Worm (Caenorhabditis elegans): ENCODE data around the gene T07C4.12.

Gene T07C4.12

ce11 chrIII:10357598-10358186, 25.2 kb upstream of the T07C4.12 start, which contains the start of gene umps-1:
TSS of gene umps-1 (minus strand) at chrIII:10357648.
- TF ChIP-seq fkh-10 (GFP tag; optimal IDR thresholded peaks at IDR 0.05), result no peak
- peak in 2 of 6 experiments; percentile 79 to 84 for TF ChIP-seq elt-3 (tag; optimal IDR thresholded peaks at IDR 0.05)
- TF ChIP-seq nhr-12 (tag; optimal IDR thresholded peaks at IDR 0.05), result no peak
- peak; percentile 50 for TF ChIP-seq lir-3 (tag; optimal IDR thresholded peaks at IDR 0.05; ENCODE audit: poor library complexity)
- TF ChIP-seq alr-1 (tag; optimal IDR thresholded peaks at IDR 0.05; ENCODE audit: borderline replicate concordance), result no peak
- peak; percentile 71 for TF ChIP-seq lin-39 (tag; optimal IDR thresholded peaks at IDR 0.05)
- TF ChIP-seq blmp-1 (tag; optimal IDR thresholded peaks at IDR 0.05), result peak; percentile 81
- TF ChIP-seq hlh-17 (GFP tag; optimal IDR thresholded peaks at IDR 0.05; ENCODE audit: borderline replicate concordance), result no peak
- no peak for TF ChIP-seq pag-3 (tag; optimal IDR thresholded peaks at IDR 0.05; ENCODE audit: borderline replicate concordance, insufficient read depth)
- peak; percentile 82 for TF ChIP-seq tbx-2 (tag; optimal IDR thresholded peaks at IDR 0.05)
- peak; percentile 53 for TF ChIP-seq ama-1 (optimal IDR thresholded peaks at IDR 0.05)
- TF ChIP-seq hpl-2 (GFP tag; optimal IDR thresholded peaks at IDR 0.05), result no peak
- TF ChIP-seq unc-30 (tag; optimal IDR thresholded peaks at IDR 0.05), result no peak
- TF ChIP-seq dsc-1 (tag; optimal IDR thresholded peaks at IDR 0.05), result peak; percentile 42
- no peak for TF ChIP-seq pqm-1 (tag; optimal IDR thresholded peaks at IDR 0.05)
- TF ChIP-seq elt-2 (tag; optimal IDR thresholded peaks at IDR 0.05), result peak; percentile 31
- TF ChIP-seq rnt-1 (tag; optimal IDR thresholded peaks at IDR 0.05), result peak; percentile 89
- no peak for TF ChIP-seq ztf-11 (tag; optimal IDR thresholded peaks at IDR 0.05)
- no peak for TF ChIP-seq egl-27 (tag; optimal IDR thresholded peaks at IDR 0.05)
- peak; percentile 86 for TF ChIP-seq nhr-20 (tag; optimal IDR thresholded peaks at IDR 0.05)
- peak; percentile 91 for TF ChIP-seq snu-23 (GFP tag; optimal IDR thresholded peaks at IDR 0.05)
- TF ChIP-seq Y116A8C.19 (tag; optimal IDR thresholded peaks at IDR 0.05; ENCODE audit: borderline replicate concordance), result no peak
- peak; percentile 63 for TF ChIP-seq irx-1 (tag; optimal IDR thresholded peaks at IDR 0.05)
- peak in 1 of 2 experiments; percentile 63 for TF ChIP-seq mdl-1 (tag; optimal IDR thresholded peaks at IDR 0.05)
- TF ChIP-seq nhr-76 (tag; optimal IDR thresholded peaks at IDR 0.05), result no peak
- TF ChIP-seq nhr-85 (tag), result peak; percentile 93
- TF ChIP-seq zip-4 (GFP tag; optimal IDR thresholded peaks at IDR 0.05), result peak; percentile 64
- no peak for TF ChIP-seq ceh-8 (GFP tag; optimal IDR thresholded peaks at IDR 0.05)
- TF ChIP-seq unc-98 (GFP tag; IDR thresholded peaks at IDR 0.05), result no peak
- TF ChIP-seq snpc-4 (tag; optimal IDR thresholded peaks at IDR 0.05), result peak; percentile 44
- TF ChIP-seq lsy-2 (tag; optimal IDR thresholded peaks at IDR 0.05), result peak; percentile 99
- peak; percentile 82 for TF ChIP-seq C16A3.4 (tag; optimal IDR thresholded peaks at IDR 0.05)
- peak; percentile 58 for TF ChIP-seq nhr-237 (tag; optimal IDR thresholded peaks at IDR 0.05)
- TF ChIP-seq skn-1 (tag; optimal IDR thresholded peaks at IDR 0.05), result peak; percentile 66
- no peak for TF ChIP-seq ceh-63 (GFP tag; optimal IDR thresholded peaks at IDR 0.05)
- no peak for TF ChIP-seq pax-3 (tag; optimal IDR thresholded peaks at IDR 0.05)
- peak; percentile 97 to 99 (median 98) for TF ChIP-seq dpl-1 (GFP tag; optimal IDR thresholded peaks at IDR 0.05)
- peak; percentile 76 for TF ChIP-seq unc-130 (tag; optimal IDR thresholded peaks at IDR 0.05)
- peak; percentile 82 for TF ChIP-seq nhr-90 (tag; optimal IDR thresholded peaks at IDR 0.05; ENCODE audit: poor library complexity)
- no peak for TF ChIP-seq sptf-1 (tag; optimal IDR thresholded peaks at IDR 0.05)
- TF ChIP-seq fkh-8 (tag; optimal IDR thresholded peaks at IDR 0.05), result no peak
- TF ChIP-seq aha-1 (tag; optimal IDR thresholded peaks at IDR 0.05), result no peak
- peak; percentile 94 for TF ChIP-seq F16B12.6 (tag; optimal IDR thresholded peaks at IDR 0.05)
- no peak for TF ChIP-seq zag-1 (tag; optimal IDR thresholded peaks at IDR 0.05)
- peak; percentile 76 for TF ChIP-seq C04F5.9 (tag; optimal IDR thresholded peaks at IDR 0.05)
- TF ChIP-seq tlp-1 (tag; optimal IDR thresholded peaks at IDR 0.05), result no peak
- no peak for TF ChIP-seq nhr-84 (tag; optimal IDR thresholded peaks at IDR 0.05)
- TF ChIP-seq sup-37 (GFP tag; optimal IDR thresholded peaks at IDR 0.05), result peak; percentile 14
- no peak for TF ChIP-seq ces-1 (GFP tag; optimal IDR thresholded peaks at IDR 0.05)
- no peak for TF ChIP-seq sox-4 (tag; optimal IDR thresholded peaks at IDR 0.05)
- no peak for TF ChIP-seq fkh-4 (tag; optimal IDR thresholded peaks at IDR 0.05; ENCODE audit: borderline replicate concordance)
- TF ChIP-seq ceh-90 (tag; optimal IDR thresholded peaks at IDR 0.05), result peak; percentile 36
